Fruit fly (Drosophila melanogaster) whole organism, embryonic: ENCODE data around the gene CG14273.

ENCODE experiments used
- Adf1 ChIP-seq: fragments of 200-800 bp; sonication (Bioruptor generic); IDR thresholded peaks from 2 replicates; pipeline ENCODE4 v1.3.6; 2022; ENCODE audit warnings: missing biosample characterization, missing genetic modification characterization
- Antp ChIP-seq: fragments of 200-800 bp; sonication (Bioruptor generic); optimal IDR thresholded peaks from 3 replicates; lab custom pipeline; 2016; ENCODE audit warnings: missing biosample characterization, missing genetic modification characterization
- Awh ChIP-seq: fragments of 200-800 bp; sonication (Bioruptor generic); IDR thresholded peaks from 2 replicates; pipeline ENCODE4, ENCODE4 v1.3.6; 2022; ENCODE audit warnings: missing biosample characterization, missing genetic modification characterization
- CG10366 ChIP-seq: fragments of 200-800 bp; sonication (Bioruptor generic); IDR thresholded peaks from 2 replicates; pipeline ENCODE4 v1.3.6; 2022; ENCODE audit warnings: missing biosample characterization, missing genetic modification characterization
- CG10431 ChIP-seq: fragments of 200-800 bp; sonication (Bioruptor generic); optimal IDR thresholded peaks from 3 replicates; lab custom pipeline; 2018; ENCODE audit warnings: missing biosample characterization, mild to moderate bottlenecking, missing genetic modification characterization
- CG12299 ChIP-seq: fragments of 200-800 bp; sonication (Bioruptor generic); optimal IDR thresholded peaks from 2 replicates; lab custom pipeline; 2018; ENCODE audit warnings: missing biosample characterization, mild to moderate bottlenecking, missing genetic modification characterization
- CG1233 ChIP-seq: fragments of 200-800 bp; sonication (Bioruptor generic); optimal IDR thresholded peaks from 4 replicates; lab custom pipeline; 2018; ENCODE audit warnings: missing biosample characterization, mild to moderate bottlenecking, missing genetic modification characterization
- CG16815 ChIP-seq: fragments of 200-800 bp; sonication (Bioruptor generic); optimal IDR thresholded peaks from 3 replicates; lab custom pipeline; 2017; ENCODE audit warnings: missing biosample characterization, mild to moderate bottlenecking, missing genetic modification characterization
- CG1832 ChIP-seq: fragments of 200-800 bp; sonication (Bioruptor generic); optimal IDR thresholded peaks from 2 replicates; lab custom pipeline; 2017; ENCODE audit warnings: missing biosample characterization, mild to moderate bottlenecking, missing genetic modification characterization, inconsistent platforms
- CG5953 ChIP-seq: fragments of 200-800 bp; sonication (Bioruptor generic); IDR thresholded peaks from 2 replicates; pipeline ENCODE4 v1.3.6; 2022; ENCODE audit warnings: missing biosample characterization, missing genetic modification characterization
- CG6791 ChIP-seq: fragments of 200-800 bp; sonication (Bioruptor generic); IDR thresholded peaks from 3 replicates; pipeline ENCODE4 v1.3.6; 2022; ENCODE audit warnings: missing biosample characterization, missing genetic modification characterization; ENCODE audit not compliant: partially characterized antibody
- CG8924 ChIP-seq: fragments of 200-800 bp; optimal IDR thresholded peaks from 3 replicates; lab custom pipeline; 2019; ENCODE audit warnings: missing biosample characterization, mild to moderate bottlenecking, missing genetic modification characterization, moderate library complexity
- CTCF ChIP-seq: fragments of 200-800 bp; sonication (Bioruptor generic); optimal IDR thresholded peaks from 2 replicates; lab custom pipeline; 2017; ENCODE audit warnings: missing biosample characterization, mild to moderate bottlenecking, missing genetic modification characterization, moderate library complexity
- D ChIP-seq, 2 experiments: fragments of 200-800 bp in 1 of 2; fragments of >200 bp in 1 of 2; sonication (Bioruptor generic) in 1 of 2; optimal IDR thresholded peaks; 2 replicates in 1 of 2; 3 replicates in 1 of 2; lab custom pipeline; 2017; ENCODE audit warnings: mild to moderate bottlenecking in 1 of 2, missing biosample characterization in 1 of 2, missing genetic modification characterization in 1 of 2, missing genetic modification reagents in 1 of 2
- D19A ChIP-seq: fragments of 200-800 bp; optimal IDR thresholded peaks from 3 replicates; lab custom pipeline; 2019; ENCODE audit warnings: missing biosample characterization, mild to moderate bottlenecking, missing genetic modification characterization, moderate library complexity
- Dbx ChIP-seq: fragments of 200-800 bp; sonication (Bioruptor generic); IDR thresholded peaks from 3 replicates; pipeline ENCODE4 v1.3.6; 2022; ENCODE audit warnings: missing biosample characterization, missing genetic modification characterization
- Drgx ChIP-seq: fragments of 200-800 bp; sonication (Bioruptor generic); IDR thresholded peaks from 2 replicates; pipeline ENCODE4 v1.3.6; 2022; ENCODE audit warnings: missing biosample characterization, missing genetic modification characterization
- E2f1 ChIP-seq: fragments of 200-800 bp; sonication (Bioruptor generic); IDR thresholded peaks from 2 replicates; pipeline ENCODE4 v1.3.6; 2022; ENCODE audit warnings: missing biosample characterization, missing genetic modification characterization
- E2f2 ChIP-seq: fragments of 200-800 bp; sonication (Bioruptor generic); IDR thresholded peaks from 2 replicates; pipeline ENCODE4 v1.3.6; 2022; ENCODE audit warnings: missing biosample characterization, missing genetic modification characterization
- HHEX ChIP-seq: fragments of 200-800 bp; sonication (Bioruptor generic); optimal IDR thresholded peaks from 3 replicates; lab custom pipeline; 2017; ENCODE audit warnings: missing biosample characterization, mild to moderate bottlenecking, missing genetic modification characterization, missing genetic modification reagents
- Hmr ChIP-seq: fragments of 200-800 bp; sonication (Bioruptor generic); optimal IDR thresholded peaks from 3 replicates; lab custom pipeline; 2017; ENCODE audit warnings: mild to moderate bottlenecking, missing biosample characterization, missing genetic modification reagents, missing genetic modification characterization
- Hmx ChIP-seq: fragments of 200-800 bp; sonication (Bioruptor generic); optimal IDR thresholded peaks from 2 replicates; lab custom pipeline; 2016; ENCODE audit warnings: missing biosample characterization, missing genetic modification characterization
- Meics ChIP-seq: fragments of 200-800 bp; sonication (Bioruptor generic); optimal IDR thresholded peaks from 2 replicates; lab custom pipeline; 2017; ENCODE audit warnings: missing biosample characterization, mild to moderate bottlenecking, missing genetic modification characterization
- Nf-YB ChIP-seq: fragments of 200-800 bp; sonication (Bioruptor generic); optimal IDR thresholded peaks from 3 replicates; lab custom pipeline; 2019; ENCODE audit warnings: missing biosample characterization, mild to moderate bottlenecking, missing genetic modification characterization, moderate library complexity
- Ravus ChIP-seq: fragments of 200-800 bp; sonication (Bioruptor generic); IDR thresholded peaks from 2 replicates; pipeline ENCODE4 v1.3.6; 2022; ENCODE audit warnings: missing biosample characterization, missing genetic modification characterization
- Trl ChIP-seq, 3 experiments: fragments of >200 bp in 2 of 3; fragments of 200-800 bp in 1 of 3; sonication (Bioruptor generic) in 1 of 3; optimal IDR thresholded peaks; 2 replicates in 1 of 3; 3 replicates in 2 of 3; lab custom pipeline; 2016 to 2017; ENCODE audit warnings: missing biosample characterization in 1 of 3, missing genetic modification characterization in 1 of 3
- YL-1 ChIP-seq: fragments of 200-800 bp; sonication (Bioruptor generic); optimal IDR thresholded peaks from 3 replicates; lab custom pipeline; 2017; ENCODE audit warnings: missing biosample characterization, mild to moderate bottlenecking, missing genetic modification characterization
- abd-A ChIP-seq: fragments of 200-800 bp; sonication (Bioruptor generic); optimal IDR thresholded peaks from 3 replicates; lab custom pipeline; 2019; ENCODE audit warnings: missing biosample characterization, mild to moderate bottlenecking, missing genetic modification characterization, moderate library complexity
- bcd ChIP-seq: fragments of 200-800 bp; sonication (Bioruptor generic); optimal IDR thresholded peaks from 2 replicates; lab custom pipeline; 2017; ENCODE audit warnings: missing biosample characterization, mild to moderate bottlenecking, missing genetic modification characterization
- bsh ChIP-seq, 2 experiments: fragments of 200-800 bp; sonication (Bioruptor generic); optimal IDR thresholded peaks; 2 replicates each; lab custom pipeline; 2017 to 2018; ENCODE audit warnings: mild to moderate bottlenecking in 2 of 2, missing biosample characterization in 2 of 2, missing genetic modification characterization in 2 of 2, moderate library complexity in 1 of 2
- cas ChIP-seq: fragments of 200-800 bp; sonication (Bioruptor generic); IDR thresholded peaks from 2 replicates; pipeline ENCODE4 v1.3.6; 2022; ENCODE audit warnings: missing biosample characterization, missing genetic modification characterization
- dysf ChIP-seq: fragments of 200-800 bp; sonication (Bioruptor generic); IDR thresholded peaks from 3 replicates; pipeline ENCODE4 v1.3.6; 2022; ENCODE audit warnings: missing biosample characterization, missing genetic modification characterization
- ewg ChIP-seq: fragments of 200-800 bp; sonication (Bioruptor generic); optimal IDR thresholded peaks from 3 replicates; lab custom pipeline; 2017; ENCODE audit warnings: mild to moderate bottlenecking, missing biosample characterization, missing genetic modification reagents, missing genetic modification characterization
- fd64A ChIP-seq: fragments of 200-800 bp; sonication (Bioruptor generic); optimal IDR thresholded peaks from 3 replicates; lab custom pipeline; 2018; ENCODE audit warnings: missing biosample characterization, mild to moderate bottlenecking, missing genetic modification characterization
- grau ChIP-seq: fragments of 200-800 bp; optimal IDR thresholded peaks from 3 replicates; lab custom pipeline; 2019; ENCODE audit warnings: missing biosample characterization, mild to moderate bottlenecking, missing genetic modification characterization, moderate library complexity
- hb ChIP-seq: fragments of 200-800 bp; sonication (Bioruptor generic); IDR thresholded peaks from 3 replicates; pipeline ENCODE4 v1.3.6; 2022; ENCODE audit warnings: missing biosample characterization, missing genetic modification characterization; ENCODE audit not compliant: partially characterized antibody
- ind ChIP-seq: fragments of 200-800 bp; sonication (Bioruptor generic); optimal IDR thresholded peaks from 3 replicates; lab custom pipeline; 2016; ENCODE audit warnings: missing biosample characterization, missing genetic modification characterization
- jumu ChIP-seq: fragments of 200-800 bp; sonication (Bioruptor generic); optimal IDR thresholded peaks from 3 replicates; lab custom pipeline; 2016; ENCODE audit warnings: missing biosample characterization, missing genetic modification characterization
- knrl ChIP-seq: fragments of 200-800 bp; sonication (Bioruptor generic); IDR thresholded peaks from 3 replicates; pipeline ENCODE4 v1.3.6; 2022; ENCODE audit warnings: missing biosample characterization, missing genetic modification characterization; ENCODE audit not compliant: partially characterized antibody
- lab ChIP-seq: fragments of 200-800 bp; sonication (Bioruptor generic); optimal IDR thresholded peaks from 3 replicates; lab custom pipeline; 2017; ENCODE audit warnings: missing biosample characterization, missing genetic modification characterization, mild to moderate bottlenecking, moderate library complexity, missing genetic modification reagents
- odd ChIP-seq: fragments of 200-800 bp; sonication (Bioruptor generic); optimal IDR thresholded peaks from 2 replicates; lab custom pipeline; 2017; ENCODE audit warnings: missing biosample characterization, mild to moderate bottlenecking, missing genetic modification characterization
- p53 ChIP-seq: fragments of 200-800 bp; sonication (Bioruptor generic); optimal IDR thresholded peaks from 2 replicates; lab custom pipeline; 2016; ENCODE audit warnings: missing biosample characterization, missing genetic modification characterization
- scrt ChIP-seq: fragments of 200-800 bp; sonication (Bioruptor generic); optimal IDR thresholded peaks from 2 replicates; lab custom pipeline; 2018; ENCODE audit warnings: missing biosample characterization, mild to moderate bottlenecking, missing genetic modification characterization, moderate library complexity
- sqz ChIP-seq: fragments of 200-800 bp; sonication (Bioruptor generic); optimal IDR thresholded peaks from 3 replicates; lab custom pipeline; 2018; ENCODE audit warnings: missing biosample characterization, mild to moderate bottlenecking, missing genetic modification characterization
- stc ChIP-seq: fragments of 200-800 bp; sonication (Bioruptor generic); IDR thresholded peaks from 2 replicates; pipeline ENCODE4 v1.3.6; 2022; ENCODE audit warnings: missing biosample characterization, missing genetic modification characterization
- vnd ChIP-seq: fragments of 200-800 bp; sonication (Bioruptor generic); IDR thresholded peaks from 3 replicates; pipeline ENCODE4 v1.3.6; 2022; ENCODE audit warnings: missing biosample characterization, missing genetic modification characterization; ENCODE audit not compliant: partially characterized antibody
- vvl ChIP-seq: fragments of 200-800 bp; sonication (Bioruptor generic); IDR thresholded peaks from 2 replicates; pipeline ENCODE4 v1.3.6; 2022; ENCODE audit warnings: missing biosample characterization, missing genetic modification characterization
- wek ChIP-seq: fragments of 200-800 bp; sonication (Bioruptor generic); optimal IDR thresholded peaks from 3 replicates; lab custom pipeline; 2018; ENCODE audit warnings: missing biosample characterization, mild to moderate bottlenecking, missing genetic modification characterization, moderate library complexity

Gene CG14273

dm6 chr2L:8302766-8303479, 39.6 kb upstream of the CG14273 start, which contains the start of the genes wol and Scgalpha:
Gene wol (minus strand): TSS chr2L:8302985.
Gene Scgalpha (plus strand): TSS chr2L:8303429.
- TF ChIP-seq ind (GFP tag; lab: Kevin White, UChicago) = no peak
- TF ChIP-seq Ravus = no peak
- TF ChIP-seq CG16815 (GFP tag; lab: Kevin White, UChicago) = no peak
- TF ChIP-seq Meics = no peak
- TF ChIP-seq CG10366 (GFP tag; lab: Robert Waterston, UW) = no peak
- TF ChIP-seq cas = no peak
- no peak for TF ChIP-seq Drgx (GFP tag; lab: Robert Waterston, UW)
- no peak for TF ChIP-seq fd64A (GFP tag; lab: Kevin White, UChicago)
- no peak for TF ChIP-seq CG5953 (GFP tag; lab: Robert Waterston, UW)
- TF ChIP-seq knrl (GFP tag; lab: Robert Waterston, UW) = peak; percentile 53; the same call in 2 of the 3 replicates
- no peak for TF ChIP-seq E2f1 (GFP tag; lab: Robert Waterston, UW)
- TF ChIP-seq wek (GFP tag; lab: Kevin White, UChicago) = no peak
- no peak for TF ChIP-seq HHEX
- TF ChIP-seq scrt = no peak
- no peak for TF ChIP-seq Antp (GFP tag; lab: Kevin White, UChicago)
- TF ChIP-seq jumu (GFP tag; lab: Kevin White, UChicago) = no peak
- TF ChIP-seq CG1233 (GFP tag; lab: Kevin White, UChicago) = no peak
- no peak for TF ChIP-seq bsh (GFP tag; optimal IDR thresholded peaks at IDR 0.05; lab: Kevin White, UChicago)
- no peak for TF ChIP-seq lab
- no peak for TF ChIP-seq D19A (tag; lab: Kevin White, UChicago)
- TF ChIP-seq vnd (GFP tag; lab: Robert Waterston, UW) = no peak; the same call in 2 of the 3 replicates
- peak; percentile 25; the same call in 1 of the 2 replicates for TF ChIP-seq vvl (GFP tag; lab: Robert Waterston, UW)
- TF ChIP-seq CG1832 (GFP tag; lab: Kevin White, UChicago) = no peak
- TF ChIP-seq abd-A = no peak
- peak; percentile 50; the same call in 2 of the 3 replicates for TF ChIP-seq CG6791
- TF ChIP-seq grau = peak; percentile 26
- no peak for TF ChIP-seq Hmx (GFP tag; lab: Kevin White, UChicago)
- TF ChIP-seq stc (GFP tag; lab: Robert Waterston, UW) = no peak
- TF ChIP-seq p53 (GFP tag; lab: Kevin White, UChicago) = no peak
- TF ChIP-seq CG10431 (GFP tag; lab: Kevin White, UChicago) = no peak
- no peak for TF ChIP-seq Hmr (GFP tag; lab: Kevin White, UChicago)
- TF ChIP-seq CG8924 (tag; lab: Kevin White, UChicago) = peak; percentile 13
- TF ChIP-seq YL-1 (GFP tag; lab: Kevin White, UChicago) = peak; percentile 41
- TF ChIP-seq Nf-YB (GFP tag; lab: Kevin White, UChicago) = no peak
- no peak for TF ChIP-seq Awh (GFP tag; lab: Robert Waterston, UW)
- TF ChIP-seq CTCF (GFP tag; lab: Kevin White, UChicago) = no peak
- peak; percentile 72; the same call in 1 of the 2 replicates for TF ChIP-seq Adf1 (GFP tag; lab: Robert Waterston, UW)
- TF ChIP-seq ewg (GFP tag; lab: Kevin White, UChicago) = peak; percentile 74
- no peak for TF ChIP-seq dysf
- no peak for TF ChIP-seq hb (GFP tag; lab: Robert Waterston, UW)
- no peak for TF ChIP-seq Dbx (GFP tag; lab: Robert Waterston, UW)
- TF ChIP-seq bcd (GFP tag; lab: Kevin White, UChicago) = no peak
- TF ChIP-seq D (optimal IDR thresholded peaks at IDR 0.05; lab: Kevin White, UChicago) = no peak
- TF ChIP-seq D (GFP tag; optimal IDR thresholded peaks at IDR 0.05; lab: Kevin White, UChicago) = no peak
- TF ChIP-seq sqz (GFP tag; lab: Kevin White, UChicago) = no peak
- no peak for TF ChIP-seq odd (GFP tag; lab: Kevin White, UChicago)
- TF ChIP-seq E2f2 (GFP tag; lab: Robert Waterston, UW) = peak; percentile 73
- TF ChIP-seq CG12299 = no peak
- peak in 1 of 2 experiments; percentile 49 for TF ChIP-seq Trl (optimal IDR thresholded peaks at IDR 0.05; lab: Kevin White, UChicago)
- TF ChIP-seq Trl (GFP tag; optimal IDR thresholded peaks at IDR 0.05; lab: Kevin White, UChicago) = no peak
